Fruit fly (Drosophila melanogaster) whole organism, embryonic: ENCODE data around the gene Cad89D.

Source experiments
- Aef1 ChIP-seq: fragments of 200-800 bp; sonication (Bioruptor generic); IDR thresholded peaks from 3 replicates; pipeline ENCODE4 v1.3.6; 2022; ENCODE audit warnings: missing biosample characterization, missing genetic modification characterization
- Awh ChIP-seq: fragments of 200-800 bp; sonication (Bioruptor generic); IDR thresholded peaks from 2 replicates; pipeline ENCODE4, ENCODE4 v1.3.6; 2022; ENCODE audit warnings: missing biosample characterization, missing genetic modification characterization
- CG12071 ChIP-seq: fragments of 200-800 bp; sonication (Bioruptor generic); optimal IDR thresholded peaks from 3 replicates; lab custom pipeline; 2018; ENCODE audit warnings: missing biosample characterization, mild to moderate bottlenecking, missing genetic modification characterization
- CG12104 ChIP-seq: fragments of 200-800 bp; sonication (Bioruptor generic); optimal IDR thresholded peaks from 3 replicates; lab custom pipeline; 2016; ENCODE audit warnings: missing biosample characterization, missing genetic modification characterization
- CG12391 ChIP-seq: fragments of 200-800 bp; sonication (Bioruptor generic); optimal IDR thresholded peaks from 3 replicates; lab custom pipeline; 2018; ENCODE audit warnings: missing biosample characterization, mild to moderate bottlenecking, missing genetic modification characterization, moderate library complexity
- CG1603 ChIP-seq: fragments of 200-800 bp; sonication (Bioruptor generic); optimal IDR thresholded peaks from 2 replicates; lab custom pipeline; 2019; ENCODE audit warnings: missing biosample characterization, mild to moderate bottlenecking, missing genetic modification characterization, moderate library complexity
- CG16863 ChIP-seq: fragments of 200-800 bp; sonication (Bioruptor generic); optimal IDR thresholded peaks from 3 replicates; lab custom pipeline; 2016; ENCODE audit warnings: missing biosample characterization, missing genetic modification characterization
- CG17385 ChIP-seq: fragments of 200-800 bp; sonication (Bioruptor generic); optimal IDR thresholded peaks from 3 replicates; lab custom pipeline; 2018; ENCODE audit warnings: missing biosample characterization, mild to moderate bottlenecking, missing genetic modification characterization
- CG18619 ChIP-seq: fragments of 200-800 bp; sonication (Bioruptor generic); optimal IDR thresholded peaks from 3 replicates; lab custom pipeline; 2017; ENCODE audit warnings: missing biosample characterization, mild to moderate bottlenecking, missing genetic modification characterization
- CG18764 ChIP-seq: fragments of 200-800 bp; sonication (Bioruptor generic); optimal IDR thresholded peaks from 3 replicates; lab custom pipeline; 2016; ENCODE audit warnings: missing biosample characterization, missing genetic modification characterization
- CG2116 ChIP-seq: fragments of 200-800 bp; sonication (Bioruptor generic); optimal IDR thresholded peaks from 3 replicates; lab custom pipeline; 2018; ENCODE audit warnings: missing biosample characterization, mild to moderate bottlenecking, missing genetic modification characterization
- CG2120 ChIP-seq: fragments of 200-800 bp; sonication (Bioruptor generic); optimal IDR thresholded peaks from 3 replicates; lab custom pipeline; 2016; ENCODE audit warnings: missing biosample characterization, missing genetic modification characterization
- CG2889 ChIP-seq: fragments of 200-800 bp; sonication (Bioruptor generic); IDR thresholded peaks from 3 replicates; pipeline ENCODE4 v1.3.6; 2022; ENCODE audit warnings: missing biosample characterization, missing genetic modification characterization
- CG32532 ChIP-seq: fragments of 200-800 bp; sonication (Bioruptor generic); IDR thresholded peaks from 2 replicates; pipeline ENCODE4 v1.3.6; 2022; ENCODE audit warnings: missing biosample characterization, missing genetic modification characterization
- CG3407 ChIP-seq: fragments of 200-800 bp; sonication (Bioruptor generic); optimal IDR thresholded peaks from 2 replicates; lab custom pipeline; 2018; ENCODE audit warnings: missing biosample characterization, mild to moderate bottlenecking, missing genetic modification characterization
- CG3995 ChIP-seq: fragments of 200-800 bp; sonication (Bioruptor generic); optimal IDR thresholded peaks from 3 replicates; lab custom pipeline; 2016; ENCODE audit warnings: missing biosample characterization, missing genetic modification characterization
- CG4707 ChIP-seq: fragments of 200-800 bp; sonication (Bioruptor generic); optimal IDR thresholded peaks from 2 replicates; lab custom pipeline; 2018; ENCODE audit warnings: missing biosample characterization, mild to moderate bottlenecking, missing genetic modification characterization, moderate library complexity
- CG4730 ChIP-seq: fragments of 200-800 bp; sonication (Bioruptor generic); IDR thresholded peaks from 2 replicates; pipeline ENCODE4 v1.3.6; 2022; ENCODE audit warnings: missing biosample characterization, missing genetic modification characterization
- CG5180 ChIP-seq: fragments of 200-800 bp; sonication (Bioruptor generic); optimal IDR thresholded peaks from 3 replicates; lab custom pipeline; 2017; ENCODE audit warnings: missing biosample characterization, missing genetic modification characterization, mild to moderate bottlenecking, moderate library complexity, missing genetic modification reagents
- CG5245 ChIP-seq: fragments of 200-800 bp; sonication (Bioruptor generic); optimal IDR thresholded peaks from 3 replicates; lab custom pipeline; 2016; ENCODE audit warnings: missing biosample characterization, missing genetic modification characterization
- CG6654 ChIP-seq: fragments of 200-800 bp; sonication (Bioruptor generic); optimal IDR thresholded peaks from 2 replicates; lab custom pipeline; 2017; ENCODE audit warnings: missing biosample characterization, mild to moderate bottlenecking, missing genetic modification characterization
- CG7839 ChIP-seq: fragments of 200-800 bp; sonication (Bioruptor generic); optimal IDR thresholded peaks from 3 replicates; lab custom pipeline; 2018; ENCODE audit warnings: missing biosample characterization, mild to moderate bottlenecking, missing genetic modification characterization, moderate library complexity
- CG8388 ChIP-seq: fragments of 200-800 bp; sonication (Bioruptor generic); optimal IDR thresholded peaks from 2 replicates; lab custom pipeline; 2019; ENCODE audit warnings: missing biosample characterization, mild to moderate bottlenecking, missing genetic modification characterization, moderate library complexity
- Dek ChIP-seq: fragments of 200-800 bp; sonication (Bioruptor generic); optimal IDR thresholded peaks from 3 replicates; lab custom pipeline; 2019; ENCODE audit warnings: missing biosample characterization, mild to moderate bottlenecking, missing genetic modification characterization, moderate library complexity
- Elba2 ChIP-seq: fragments of 200-800 bp; sonication (Bioruptor generic); optimal IDR thresholded peaks from 3 replicates; lab custom pipeline; 2016; ENCODE audit warnings: missing biosample characterization, missing genetic modification characterization
- Hr3 ChIP-seq: fragments of 200-800 bp; sonication (Bioruptor generic); optimal IDR thresholded peaks from 3 replicates; lab custom pipeline; 2016; ENCODE audit warnings: missing biosample characterization, missing genetic modification characterization
- Kr ChIP-seq: fragments of 200-800 bp; sonication (Bioruptor generic); optimal IDR thresholded peaks from 2 replicates; lab custom pipeline; 2017; ENCODE audit warnings: missing biosample characterization, mild to moderate bottlenecking, missing genetic modification characterization
- Lpt ChIP-seq: fragments of >200 bp; optimal IDR thresholded peaks from 2 replicates; lab custom pipeline; 2018; ENCODE audit warnings: missing biosample characterization, missing genetic modification characterization
- MBD-R2 ChIP-seq: fragments of 200-800 bp; sonication (Bioruptor generic); IDR thresholded peaks from 2 replicates; pipeline ENCODE4 v1.3.6; 2022; ENCODE audit warnings: missing biosample characterization, missing genetic modification characterization
- NFAT ChIP-seq: fragments of 200-800 bp; sonication (Bioruptor generic); IDR thresholded peaks from 2 replicates; pipeline ENCODE4 v1.3.6; 2022; ENCODE audit warnings: missing biosample characterization, missing genetic modification characterization
- Nf-YB ChIP-seq: fragments of 200-800 bp; sonication (Bioruptor generic); optimal IDR thresholded peaks from 3 replicates; lab custom pipeline; 2019; ENCODE audit warnings: missing biosample characterization, mild to moderate bottlenecking, missing genetic modification characterization, moderate library complexity
- Nf-YC ChIP-seq: fragments of 200-800 bp; optimal IDR thresholded peaks from 3 replicates; lab custom pipeline; 2019; ENCODE audit warnings: missing biosample characterization, mild to moderate bottlenecking, missing genetic modification characterization, moderate library complexity
- Ssrp ChIP-seq: fragments of 200-800 bp; sonication (Bioruptor generic); optimal IDR thresholded peaks from 2 replicates; lab custom pipeline; 2018; ENCODE audit warnings: missing biosample characterization, mild to moderate bottlenecking, missing genetic modification characterization, moderate library complexity
- ac ChIP-seq: fragments of 200-800 bp; sonication (Bioruptor generic); optimal IDR thresholded peaks from 3 replicates; lab custom pipeline; 2017; ENCODE audit warnings: missing biosample characterization, mild to moderate bottlenecking, missing genetic modification characterization
- ara ChIP-seq: fragments of 200-800 bp; sonication (Bioruptor generic); IDR thresholded peaks from 2 replicates; pipeline ENCODE4 v1.3.6; 2022; ENCODE audit warnings: missing biosample characterization, missing genetic modification characterization
- btn ChIP-seq: fragments of 200-800 bp; sonication (Bioruptor generic); optimal IDR thresholded peaks from 2 replicates; lab custom pipeline; 2016; ENCODE audit warnings: missing biosample characterization, missing genetic modification characterization
- cad ChIP-seq: fragments of >200 bp; optimal IDR thresholded peaks from 2 replicates; lab custom pipeline; 2017; ENCODE audit warnings: missing biosample characterization, missing genetic modification characterization
- crp ChIP-seq, 2 experiments: fragments of 200-800 bp; sonication (Bioruptor generic); optimal IDR thresholded peaks; 2 replicates in 1 of 2; 3 replicates in 1 of 2; lab custom pipeline; 2017; ENCODE audit warnings: missing biosample characterization in 2 of 2, missing genetic modification characterization in 2 of 2, mild to moderate bottlenecking in 1 of 2, moderate library complexity in 1 of 2
- dpn ChIP-seq, 2 experiments: fragments of 200-800 bp; sonication (Bioruptor generic); optimal IDR thresholded peaks; 3 replicates each; lab custom pipeline; 2016; ENCODE audit warnings: missing biosample characterization in 2 of 2, missing genetic modification characterization in 2 of 2
- dysf ChIP-seq: fragments of 200-800 bp; sonication (Bioruptor generic); IDR thresholded peaks from 3 replicates; pipeline ENCODE4 v1.3.6; 2022; ENCODE audit warnings: missing biosample characterization, missing genetic modification characterization
- eve ChIP-seq, 2 experiments: fragments of >200 bp; optimal IDR thresholded peaks; 2 replicates each; lab custom pipeline; 2017; ENCODE audit warnings: missing biosample characterization in 2 of 2, missing genetic modification characterization in 2 of 2
- fru ChIP-seq: fragments of >200 bp; optimal IDR thresholded peaks from 2 replicates; lab custom pipeline; 2017
- gsb-n ChIP-seq: fragments of 200-800 bp; sonication (Bioruptor generic); optimal IDR thresholded peaks from 3 replicates; lab custom pipeline; 2018; ENCODE audit warnings: missing biosample characterization, mild to moderate bottlenecking, missing genetic modification characterization
- ham ChIP-seq: fragments of 200-800 bp; sonication (Bioruptor generic); IDR thresholded peaks from 2 replicates; pipeline ENCODE4 v1.3.6; 2022; ENCODE audit warnings: missing biosample characterization, missing genetic modification characterization
- knrl ChIP-seq: fragments of 200-800 bp; sonication (Bioruptor generic); IDR thresholded peaks from 3 replicates; pipeline ENCODE4 v1.3.6; 2022; ENCODE audit warnings: missing biosample characterization, missing genetic modification characterization; ENCODE audit not compliant: partially characterized antibody
- lab ChIP-seq: fragments of 200-800 bp; sonication (Bioruptor generic); optimal IDR thresholded peaks from 3 replicates; lab custom pipeline; 2017; ENCODE audit warnings: missing biosample characterization, missing genetic modification characterization, mild to moderate bottlenecking, moderate library complexity, missing genetic modification reagents
- mam ChIP-seq: fragments of 200-800 bp; sonication (Bioruptor generic); optimal IDR thresholded peaks from 3 replicates; lab custom pipeline; 2016; ENCODE audit warnings: missing biosample characterization, missing genetic modification characterization
- pnt ChIP-seq: fragments of 200-800 bp; sonication (Bioruptor generic); optimal IDR thresholded peaks from 3 replicates; lab custom pipeline; 2016; ENCODE audit warnings: missing biosample characterization, missing genetic modification characterization
- ssp ChIP-seq: fragments of 200-800 bp; sonication (Bioruptor generic); IDR thresholded peaks from 2 replicates; pipeline ENCODE4 v1.3.6; 2022; ENCODE audit warnings: missing biosample characterization, missing genetic modification characterization
- tup ChIP-seq: fragments of 200-800 bp; sonication (Bioruptor generic); optimal IDR thresholded peaks from 2 replicates; lab custom pipeline; 2016; ENCODE audit warnings: missing biosample characterization, mild to moderate bottlenecking, missing genetic modification characterization, moderate library complexity
- tx ChIP-seq: fragments of 200-800 bp; sonication (Bioruptor generic); optimal IDR thresholded peaks from 2 replicates; lab custom pipeline; 2016; ENCODE audit warnings: missing biosample characterization, missing genetic modification characterization
- yki ChIP-seq: fragments of >200 bp; optimal IDR thresholded peaks from 3 replicates; lab custom pipeline; 2018

The Cad89D gene

dm6 chr3R:16524178-16524577 lies 29.0 kb upstream of the Cad89D start (continued):
- TF ChIP-seq CG32532 (GFP tag; lab: Robert Waterston, UW) (0 out of 2 replicates have a peak, but pooled peaks have one; percentile 4), CG2889 (GFP tag; lab: Robert Waterston, UW) (0 out of 3 replicates have a peak, but pooled peaks have one; percentile 15), CG3995 (GFP tag; lab: Kevin White, UChicago) (no peak), CG4707 (GFP tag; lab: Kevin White, UChicago) (no peak), CG12391 (tag; lab: Kevin White, UChicago) (peak; percentile 68), Kr (no peak), crp (GFP tag; optimal IDR thresholded peaks at IDR 0.05; lab: Kevin White, UChicago) (no peak), CG16863 (GFP tag; lab: Kevin White, UChicago) (no peak), ham (no peak), ac (GFP tag; lab: Kevin White, UChicago) (no peak), Nf-YB (no peak), gsb-n (tag; lab: Kevin White, UChicago) (peak; percentile 93), knrl (GFP tag; lab: Robert Waterston, UW) (no peak), ara (GFP tag; lab: Robert Waterston, UW) (peak; percentile 91), CG12104 (GFP tag; lab: Kevin White, UChicago) (peak; percentile 62), eve (GFP tag; optimal IDR thresholded peaks at IDR 0.05; lab: Kevin White, UChicago) (peak in 1 of 2 experiments; percentile 61), fru (no peak), mam (GFP tag; lab: Kevin White, UChicago) (peak; percentile 14), CG7839 (tag; lab: Kevin White, UChicago) (peak; percentile 87), pnt (GFP tag; lab: Kevin White, UChicago) (peak; percentile 49), tup (GFP tag; lab: Kevin White, UChicago) (no peak), Nf-YC (peak; percentile 38), CG5180 (GFP tag; lab: Kevin White, UChicago) (no peak), CG2116 (GFP tag; lab: Kevin White, UChicago) (no peak), CG3407 (GFP tag; lab: Kevin White, UChicago) (peak; percentile 56), MBD-R2 (GFP tag; lab: Robert Waterston, UW) (peak; percentile 22; the same call in 1 of the 2 replicates), Aef1 (GFP tag; lab: Robert Waterston, UW) (peak; percentile 44; the same call in 2 of the 3 replicates), NFAT (no peak), lab (peak; percentile 74), ssp (GFP tag; lab: Robert Waterston, UW) (peak; percentile 43; the same call in 1 of the 2 replicates), Hr3 (peak; percentile 31), tx (GFP tag; lab: Kevin White, UChicago) (no peak), CG12071 (peak; percentile 46), Lpt (GFP tag; lab: Kevin White, UChicago) (no peak), yki (lab: Kevin White, UChicago) (no peak), CG2120 (no peak), CG18764 (peak; percentile 70), Ssrp (tag; lab: Kevin White, UChicago) (peak; percentile 69), cad (GFP tag; lab: Kevin White, UChicago) (no peak), CG4730 (0 out of 2 replicates have a peak, but pooled peaks have one; percentile 5), CG5245 (peak; percentile 87), Awh (GFP tag; lab: Robert Waterston, UW) (peak; percentile 77), CG18619 (GFP tag; lab: Kevin White, UChicago) (no peak), Elba2 (GFP tag; lab: Kevin White, UChicago) (no peak), CG8388 (peak; percentile 83), btn (GFP tag; lab: Kevin White, UChicago) (peak; percentile 48), dysf (peak; percentile 67), CG17385 (peak; percentile 11), Dek (tag; lab: Kevin White, UChicago) (peak; percentile 12), CG6654 (GFP tag; lab: Kevin White, UChicago) (peak; percentile 51), CG1603 (tag; lab: Kevin White, UChicago) (peak; percentile 50), dpn (GFP tag; optimal IDR thresholded peaks at IDR 0.05; lab: Kevin White, UChicago) (peak; percentile 13 to 53)
